Worm (Caenorhabditis elegans) whole organism, late embryonic: Measurements from ENCODE around the gene T13G4.1.

Source experiments
- K02D7.2 ChIP-seq: sonication (generic microtip); optimal IDR thresholded peaks from 2 replicates; lab custom pipeline; 2017; ENCODE audit warnings: mild to moderate bottlenecking, missing genetic modification characterization, missing compliant biosample characterization
- K09A11.1 ChIP-seq: sonication (generic microtip); optimal IDR thresholded peaks from 2 replicates; lab custom pipeline; 2017; ENCODE audit warnings: antibody characterized with exemption, mild to moderate bottlenecking, missing genetic modification characterization, missing compliant biosample characterization; ENCODE audit not compliant: insufficient read depth
- Y22D7AL.16 ChIP-seq: sonication (generic microtip); optimal IDR thresholded peaks from 2 replicates; lab custom pipeline; 2016; ENCODE audit warnings: missing genetic modification characterization, missing compliant biosample characterization
- ama-1 ChIP-seq: fragments of 150-350 bp; optimal IDR thresholded peaks from 2 replicates; lab custom pipeline; 2014
- ceh-14 ChIP-seq: sonication (generic microtip); optimal IDR thresholded peaks from 2 replicates; lab custom pipeline; 2016; ENCODE audit warnings: missing genotype, missing genetic modification characterization, missing compliant biosample characterization
- ceh-18 ChIP-seq: sonication (generic microtip); optimal IDR thresholded peaks from 2 replicates; lab custom pipeline; 2016; ENCODE audit warnings: missing genetic modification characterization, missing compliant biosample characterization
- ceh-30 ChIP-seq: fragments of 150-350 bp; optimal IDR thresholded peaks from 2 replicates; lab custom pipeline; 2014; ENCODE audit warnings: missing biosample characterization, missing genetic modification characterization
- ceh-34 ChIP-seq: sonication (generic microtip); optimal IDR thresholded peaks from 2 replicates; lab custom pipeline; 2016; ENCODE audit warnings: mild to moderate bottlenecking, missing genetic modification characterization, missing compliant biosample characterization
- ceh-48 ChIP-seq: sonication (generic microtip); optimal IDR thresholded peaks from 2 replicates; lab custom pipeline; 2016; ENCODE audit warnings: missing genetic modification characterization, inconsistent platforms, missing compliant biosample characterization
- ceh-9 ChIP-seq: sonication (generic microtip); optimal IDR thresholded peaks from 2 replicates; lab custom pipeline; 2016; ENCODE audit warnings: mild to moderate bottlenecking, missing genetic modification characterization, inconsistent platforms, missing compliant biosample characterization
- che-1 ChIP-seq: sonication (generic microtip); optimal IDR thresholded peaks from 2 replicates; lab custom pipeline; 2016; ENCODE audit warnings: mild to moderate bottlenecking, missing genetic modification characterization, missing compliant biosample characterization
- dve-1 ChIP-seq: sonication (generic microtip); optimal IDR thresholded peaks from 2 replicates; lab custom pipeline; 2017; ENCODE audit warnings: antibody characterized with exemption, mild to moderate bottlenecking, missing genetic modification characterization, missing compliant biosample characterization
- fax-1 ChIP-seq: sonication (generic microtip); optimal IDR thresholded peaks from 2 replicates; lab custom pipeline; 2016; ENCODE audit warnings: missing genotype, missing genetic modification characterization, missing compliant biosample characterization
- fkh-10 ChIP-seq: fragments of 150-350 bp; optimal IDR thresholded peaks from 2 replicates; lab custom pipeline; 2014; ENCODE audit warnings: missing biosample characterization, missing genetic modification reagents, missing genetic modification characterization
- fkh-6 ChIP-seq: sonication (generic microtip); optimal IDR thresholded peaks from 2 replicates; lab custom pipeline; 2016; ENCODE audit warnings: missing genetic modification characterization, missing compliant biosample characterization
- gmeb-2 ChIP-seq: sonication (generic microtip); optimal IDR thresholded peaks from 2 replicates; lab custom pipeline; 2016; ENCODE audit warnings: missing genetic modification characterization, inconsistent platforms, missing compliant biosample characterization
- hlh-13 ChIP-seq: fragments of 200-800 bp; sonication (Bioruptor generic); optimal IDR thresholded peaks from 2 replicates; lab custom pipeline; 2018; ENCODE audit warnings: mild to moderate bottlenecking, missing genetic modification characterization, missing compliant biosample characterization
- hlh-15 ChIP-seq: sonication (generic microtip); optimal IDR thresholded peaks from 2 replicates; lab custom pipeline; 2016; ENCODE audit warnings: missing genetic modification characterization, missing compliant biosample characterization
- hlh-6 ChIP-seq: sonication (generic microtip); optimal IDR thresholded peaks from 2 replicates; lab custom pipeline; 2016; ENCODE audit warnings: missing genotype, missing genetic modification characterization, missing compliant biosample characterization
- hlh-8 ChIP-seq: sonication (generic microtip); optimal IDR thresholded peaks from 2 replicates; lab custom pipeline; 2016; ENCODE audit warnings: missing genotype, missing genetic modification characterization, missing compliant biosample characterization
- lim-6 ChIP-seq: sonication (generic microtip); optimal IDR thresholded peaks from 2 replicates; lab custom pipeline; 2016; ENCODE audit warnings: missing genetic modification characterization, missing compliant biosample characterization
- lin-11 ChIP-seq: fragments of 200-800 bp; sonication (Bioruptor generic); optimal IDR thresholded peaks from 2 replicates; lab custom pipeline; 2018; ENCODE audit warnings: mild to moderate bottlenecking, missing genetic modification characterization, missing compliant biosample characterization
- mec-3 ChIP-seq: sonication (generic microtip); optimal IDR thresholded peaks from 2 replicates; lab custom pipeline; 2016; ENCODE audit warnings: borderline replicate concordance, missing genetic modification characterization, missing compliant biosample characterization
- nfya-1 ChIP-seq: sonication (generic microtip); optimal IDR thresholded peaks from 2 replicates; lab custom pipeline; 2017; ENCODE audit warnings: missing genetic modification characterization, mild to moderate bottlenecking, missing compliant biosample characterization, antibody characterized with exemption, moderate library complexity
- npax-4 ChIP-seq: sonication (generic microtip); optimal IDR thresholded peaks from 2 replicates; lab custom pipeline; 2016; ENCODE audit warnings: missing genetic modification characterization, missing compliant biosample characterization
- pat-9 ChIP-seq: fragments of 200-800 bp; sonication (Bioruptor generic); optimal IDR thresholded peaks from 2 replicates; lab custom pipeline; 2018; ENCODE audit warnings: mild to moderate bottlenecking, missing genetic modification characterization, moderate library complexity, missing compliant biosample characterization
- pha-2 ChIP-seq: sonication (generic microtip); optimal IDR thresholded peaks from 2 replicates; lab custom pipeline; 2017; ENCODE audit warnings: mild to moderate bottlenecking, missing genetic modification characterization, missing compliant biosample characterization
- pqm-1 ChIP-seq: sonication (generic microtip); optimal IDR thresholded peaks from 2 replicates; lab custom pipeline; 2016; ENCODE audit warnings: missing genetic modification characterization, missing compliant biosample characterization
- pros-1 ChIP-seq: fragments of 150-350 bp; optimal IDR thresholded peaks from 2 replicates; lab custom pipeline; 2014; ENCODE audit warnings: missing biosample characterization, missing genetic modification reagents, missing genetic modification characterization
- ref-2 ChIP-seq: sonication (generic microtip); optimal IDR thresholded peaks from 2 replicates; lab custom pipeline; 2016; ENCODE audit warnings: missing genetic modification characterization, missing compliant biosample characterization
- syd-9 ChIP-seq: sonication (generic microtip); optimal IDR thresholded peaks from 2 replicates; lab custom pipeline; 2016; ENCODE audit warnings: mild to moderate bottlenecking, missing genetic modification characterization, moderate library complexity, missing compliant biosample characterization
- tbx-2 ChIP-seq: sonication (generic microtip); optimal IDR thresholded peaks from 2 replicates; lab custom pipeline; 2016; ENCODE audit warnings: missing genetic modification characterization, missing compliant biosample characterization
- tbx-7 ChIP-seq: sonication (generic microtip); optimal IDR thresholded peaks from 2 replicates; lab custom pipeline; 2016; ENCODE audit warnings: missing genotype, missing genetic modification characterization, missing compliant biosample characterization
- unc-3 ChIP-seq, 2 experiments: fragments of 200-800 bp in 1 of 2; sonication (Bioruptor generic) in 1 of 2; sonication (generic microtip) in 1 of 2; conservative IDR thresholded peaks in 1 of 2; optimal IDR thresholded peaks in 1 of 2; 2 replicates each; pipeline versions ENCODE4 v1.3.6 to Lab custom; 2016 to 2022; ENCODE audit warnings: missing compliant biosample characterization in 2 of 2, missing genetic modification characterization in 2 of 2, missing genetic modification reagents in 1 of 2
- unc-42 ChIP-seq: sonication (generic microtip); optimal IDR thresholded peaks from 2 replicates; lab custom pipeline; 2016; ENCODE audit warnings: missing genotype, missing genetic modification characterization, missing compliant biosample characterization
- unc-55 ChIP-seq: sonication (generic microtip); optimal IDR thresholded peaks from 2 replicates; lab custom pipeline; 2017; ENCODE audit warnings: missing biosample characterization, missing genetic modification reagents, missing genetic modification characterization
- unc-86 ChIP-seq: sonication (generic microtip); optimal IDR thresholded peaks from 2 replicates; lab custom pipeline; 2016; ENCODE audit warnings: missing genetic modification characterization, missing compliant biosample characterization
- ztf-16 ChIP-seq: sonication (generic microtip); optimal IDR thresholded peaks from 2 replicates; lab custom pipeline; 2017; ENCODE audit warnings: missing genetic modification characterization, missing compliant biosample characterization

Gene T13G4.1

DNA sequence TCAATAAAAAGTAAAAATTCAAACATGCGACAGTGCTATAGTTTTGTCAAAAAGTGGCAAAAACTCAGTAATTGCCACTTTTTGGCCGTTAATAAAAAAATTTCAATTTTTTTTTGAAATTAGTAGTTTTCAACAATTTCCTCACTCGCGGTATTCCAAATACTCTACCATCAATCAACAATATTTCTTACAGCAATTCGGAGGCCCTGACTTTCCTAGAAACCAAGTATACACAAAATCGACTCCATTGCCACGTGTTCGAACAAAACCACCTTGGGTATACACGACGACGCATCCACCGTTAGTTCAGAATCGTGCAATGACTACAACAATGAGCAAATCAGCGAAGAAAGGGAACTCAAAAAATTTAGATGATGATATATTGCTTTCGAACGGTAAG, 21.3 kb upstream of the T13G4.1 start:
- TF ChIP-seq hlh-6 (tag; lab: Kevin White, UChicago) (no peak), K02D7.2 (tag; lab: Kevin White, UChicago) (no peak), tbx-7 (tag; lab: Kevin White, UChicago) (no peak), dve-1 (no peak), mec-3 (tag; lab: Kevin White, UChicago) (no peak), fax-1 (no peak), Y22D7AL.16 (tag; lab: Kevin White, UChicago) (no peak), pros-1 (no peak), ref-2 (tag; lab: Kevin White, UChicago) (no peak), tbx-2 (tag; lab: Kevin White, UChicago) (no peak), unc-55 (GFP tag; lab: Kevin White, UChicago) (no peak)

DNA sequence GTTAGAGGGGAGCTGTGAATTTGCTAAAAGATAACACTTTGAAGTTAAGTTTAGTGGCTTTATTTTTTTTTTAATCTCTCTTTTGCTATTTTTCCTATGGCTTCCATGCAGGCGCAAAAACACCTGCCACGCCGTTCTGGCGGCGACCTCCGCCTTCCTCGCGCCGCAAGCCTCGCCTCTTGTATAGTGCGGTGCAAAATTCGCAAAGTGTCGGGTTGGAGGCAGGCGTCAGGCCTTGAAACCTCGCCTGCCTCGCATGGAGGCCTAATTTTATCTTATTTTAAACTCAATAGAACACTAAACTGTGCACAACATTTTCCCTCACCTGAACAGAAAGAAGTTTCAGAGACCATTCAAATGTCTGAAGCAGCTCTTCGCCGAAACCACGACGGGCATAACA, 20.9 kb upstream of the T13G4.1 start:
- no peak for TF ChIP-seq pat-9 (tag; lab: Kevin White, UChicago)
- no peak for TF ChIP-seq pqm-1 (tag; lab: Kevin White, UChicago)
- TF ChIP-seq che-1, result no peak
- TF ChIP-seq K02D7.2 (tag; lab: Kevin White, UChicago), result no peak
- TF ChIP-seq hlh-8 (tag; lab: Kevin White, UChicago), result no peak
- no peak for TF ChIP-seq K09A11.1
- no peak for TF ChIP-seq gmeb-2 (tag; lab: Kevin White, UChicago)
- TF ChIP-seq ama-1, result no peak
- no peak for TF ChIP-seq ceh-30 (tag; lab: Kevin White, UChicago)
- TF ChIP-seq hlh-15 (tag; lab: Kevin White, UChicago), result no peak
- TF ChIP-seq tbx-2 (tag; lab: Kevin White, UChicago), result no peak
- TF ChIP-seq ceh-9 (tag; lab: Kevin White, UChicago), result no peak
- no peak for TF ChIP-seq unc-86
- TF ChIP-seq ztf-16 (tag; lab: Kevin White, UChicago), result no peak
- no peak for TF ChIP-seq lim-6
- TF ChIP-seq ceh-34 (tag; lab: Kevin White, UChicago), result no peak
- TF ChIP-seq ref-2 (tag; lab: Kevin White, UChicago), result no peak

DNA sequence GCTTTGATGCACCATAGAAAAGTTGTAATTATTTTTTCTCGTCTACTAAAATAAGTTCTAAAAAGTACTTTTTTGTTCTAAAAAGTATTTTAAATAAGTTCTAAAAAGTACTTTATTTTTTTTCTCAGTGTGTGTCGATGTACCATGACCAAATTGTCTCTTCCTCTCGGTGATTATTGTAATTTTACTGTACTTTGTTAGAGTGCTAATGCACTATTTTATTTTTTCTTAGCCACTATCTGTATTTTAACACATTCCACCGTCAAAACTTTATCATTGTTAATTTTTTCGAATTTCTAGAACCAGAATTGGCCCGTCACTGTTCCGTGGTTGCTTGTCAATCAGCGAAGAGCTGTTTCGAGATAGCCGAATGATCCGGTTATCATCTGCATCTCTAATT, 13.0 kb upstream of the T13G4.1 start, which contains the start of gene hot-8:
TSS of gene hot-8 (plus strand) at position 301 of the 400 bp plus-strand sequence.
- TF ChIP-seq ceh-48 (tag; lab: Kevin White, UChicago), result no peak
- TF ChIP-seq ceh-14 (tag; lab: Kevin White, UChicago), result no peak
- TF ChIP-seq ztf-16 (tag; lab: Kevin White, UChicago), result no peak
- no peak for TF ChIP-seq unc-86
- no peak for TF ChIP-seq ceh-30 (tag; lab: Kevin White, UChicago)
- TF ChIP-seq, all 69 proteins: peak for 0

DNA sequence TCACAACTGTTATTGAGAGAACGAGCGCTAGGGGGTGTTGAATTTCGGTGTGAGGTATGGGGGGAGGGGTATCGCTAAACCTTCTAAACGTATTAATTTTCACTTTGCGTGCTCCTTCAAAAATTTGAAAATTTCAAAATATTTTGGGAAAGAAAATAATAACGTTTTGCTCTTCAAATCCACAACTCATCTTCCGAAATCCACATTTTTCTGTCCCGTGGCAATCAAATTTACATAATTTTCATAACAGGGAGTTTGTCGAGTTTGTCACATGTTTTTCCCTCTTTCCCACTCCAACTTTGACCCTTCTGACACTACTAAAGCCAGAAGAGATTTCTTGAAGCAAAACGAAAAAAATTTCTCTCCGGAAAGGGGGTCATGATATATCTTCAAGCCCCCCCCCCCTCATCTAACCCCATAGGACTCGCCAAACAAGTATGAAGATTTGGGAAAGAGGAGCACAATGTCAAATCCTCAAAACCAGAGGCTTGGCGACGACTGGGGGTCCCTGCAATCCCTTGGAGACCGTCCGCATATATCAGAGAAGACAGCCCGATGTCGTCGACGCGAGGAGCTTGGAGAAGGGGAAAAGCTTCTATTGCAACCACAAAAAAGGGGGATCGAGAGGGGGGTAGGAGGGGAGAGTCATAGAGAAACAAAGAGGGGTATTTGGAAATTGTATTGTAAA, 11.5 kb upstream of the T13G4.1 start:
- no peak for TF ChIP-seq unc-3 (GFP tag; conservative IDR thresholded peaks at IDR 0.05; lab: Robert Waterston, UW)
- peak; percentile 57 for TF ChIP-seq unc-3 (tag; optimal IDR thresholded peaks at IDR 0.05; lab: Kevin White, UChicago)
- TF ChIP-seq ceh-34 (tag; lab: Kevin White, UChicago), result peak; percentile 85
- TF ChIP-seq ama-1, result no peak
- TF ChIP-seq npax-4 (tag; lab: Kevin White, UChicago), result no peak
- TF ChIP-seq unc-86, result no peak
- no peak for TF ChIP-seq tbx-7 (tag; lab: Kevin White, UChicago)
- no peak for TF ChIP-seq fkh-10 (GFP tag; lab: Kevin White, UChicago)
- peak; percentile 67 for TF ChIP-seq unc-42 (tag; lab: Kevin White, UChicago)
- TF ChIP-seq lin-11, result no peak
- no peak for TF ChIP-seq fkh-6 (tag; lab: Kevin White, UChicago)

ce11 chrX:1183258-1183657, 9.7 kb upstream of the T13G4.1 start:
- TF ChIP-seq pros-1 (no peak), K02D7.2 (tag; lab: Kevin White, UChicago) (no peak), hlh-13 (no peak), unc-3 (GFP tag; conservative IDR thresholded peaks at IDR 0.05; lab: Robert Waterston, UW) (no peak), unc-3 (tag; optimal IDR thresholded peaks at IDR 0.05; lab: Kevin White, UChicago) (no peak), ceh-9 (tag; lab: Kevin White, UChicago) (no peak), ceh-18 (tag; lab: Kevin White, UChicago) (no peak), nfya-1 (tag; lab: Kevin White, UChicago) (no peak), pha-2 (tag; lab: Kevin White, UChicago) (no peak), pat-9 (tag; lab: Kevin White, UChicago) (no peak), syd-9 (tag; lab: Kevin White, UChicago) (no peak), ceh-30 (tag; lab: Kevin White, UChicago) (no peak)
- TF ChIP-seq, all 69 proteins: peak for 0
